Worm (Caenorhabditis elegans) whole organism, mixed stage, embryonic: ENCODE measurements around the gene F41C3.7.

Source experiments
- nhr-237 ChIP-seq: fragments of 150-350 bp; optimal IDR thresholded peaks from 2 replicates; lab custom pipeline; 2014; ENCODE audit warnings: missing biosample characterization, missing genetic modification characterization
- sem-2 ChIP-seq: fragments of 200-800 bp; sonication (Bioruptor generic); optimal IDR thresholded peaks from 2 replicates; lab custom pipeline; 2018; ENCODE audit warnings: mild to moderate bottlenecking, missing genetic modification characterization, missing compliant biosample characterization
- snpc-4 ChIP-seq: fragments of 150-350 bp; optimal IDR thresholded peaks from 2 replicates; lab custom pipeline; 2014; ENCODE audit warnings: missing biosample characterization, missing genetic modification characterization
- unc-39 ChIP-seq: fragments of 150-350 bp; optimal IDR thresholded peaks from 2 replicates; lab custom pipeline; 2014; ENCODE audit warnings: missing biosample characterization, missing genetic modification characterization
- unc-62 ChIP-seq: fragments of 150-350 bp; optimal IDR thresholded peaks from 2 replicates; lab custom pipeline; 2014; ENCODE audit warnings: missing biosample characterization, missing genetic modification reagents, missing genetic modification characterization

DNA sequence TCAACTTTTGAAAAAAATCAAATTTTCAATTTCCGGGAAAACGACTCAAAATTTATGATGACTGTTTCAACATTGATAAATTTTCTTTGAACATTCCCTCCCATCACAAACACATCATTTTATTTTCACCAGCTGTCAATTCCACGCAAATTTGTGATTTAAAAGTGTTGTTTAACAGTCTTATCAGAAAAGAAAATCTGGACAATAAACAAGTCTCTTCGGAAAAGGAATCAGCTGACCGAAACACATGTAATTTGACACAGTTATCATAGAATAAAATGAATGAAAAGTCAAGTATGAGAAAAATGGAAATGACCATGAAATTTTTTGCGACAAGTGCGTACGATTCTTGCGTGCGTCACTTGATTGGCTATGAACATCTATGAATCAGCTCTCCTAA is 39.3 kb downstream of the F41C3.7 start:
- TF ChIP-seq unc-62 (GFP tag; lab: Kevin White, UChicago), result no peak
- TF ChIP-seq snpc-4 (tag; lab: Kevin White, UChicago), result no peak
- no peak for TF ChIP-seq nhr-237
- TF ChIP-seq unc-39 (tag; lab: Kevin White, UChicago), result no peak
- TF ChIP-seq sem-2 (GFP tag; lab: Kevin White, UChicago), result no peak
